Fruit fly (Drosophila melanogaster) whole organism, adult: Measurements from ENCODE around the gene Samuel.

Experiments
- CG11617 ChIP-seq: fragments of 200-800 bp; sonication (Bioruptor generic); optimal IDR thresholded peaks from 2 replicates; lab custom pipeline; 2017; ENCODE audit warnings: mild to moderate bottlenecking, missing biosample characterization, missing genetic modification reagents, missing genetic modification characterization
- CG12768 ChIP-seq: fragments of 200-800 bp; sonication (Bioruptor generic); optimal IDR thresholded peaks from 2 replicates; lab custom pipeline; 2017; ENCODE audit warnings: missing biosample characterization, missing genetic modification characterization, mild to moderate bottlenecking, moderate library complexity, missing genetic modification reagents
- CG14711 ChIP-seq: fragments of 200-800 bp; sonication (Bioruptor generic); optimal IDR thresholded peaks from 2 replicates; lab custom pipeline; 2018; ENCODE audit warnings: missing biosample characterization, mild to moderate bottlenecking, missing genetic modification characterization, moderate library complexity
- CG1620 ChIP-seq: fragments of 200-800 bp; sonication (Bioruptor generic); optimal IDR thresholded peaks from 2 replicates; lab custom pipeline; 2016; ENCODE audit warnings: missing biosample characterization, missing genetic modification characterization
- CG33017 ChIP-seq: fragments of 200-800 bp; sonication (Bioruptor generic); optimal IDR thresholded peaks from 2 replicates; lab custom pipeline; 2018; ENCODE audit warnings: missing biosample characterization, mild to moderate bottlenecking, missing genetic modification characterization, moderate library complexity
- CG5204 ChIP-seq: fragments of 200-800 bp; sonication (Bioruptor generic); optimal IDR thresholded peaks from 2 replicates; lab custom pipeline; 2016; ENCODE audit warnings: missing biosample characterization, missing genetic modification characterization
- CG7045 ChIP-seq: fragments of 200-800 bp; sonication (Bioruptor generic); optimal IDR thresholded peaks from 2 replicates; lab custom pipeline; 2017; ENCODE audit warnings: missing biosample characterization, mild to moderate bottlenecking, missing genetic modification characterization
- CG7101 ChIP-seq: fragments of 200-800 bp; sonication (Bioruptor generic); optimal IDR thresholded peaks from 2 replicates; lab custom pipeline; 2018; ENCODE audit warnings: missing biosample characterization, mild to moderate bottlenecking, missing genetic modification characterization, moderate library complexity
- Clk ChIP-seq: fragments of 200-800 bp; sonication (Bioruptor generic); optimal IDR thresholded peaks from 2 replicates; lab custom pipeline; 2017; ENCODE audit warnings: missing biosample characterization, missing genetic modification characterization
- Crg-1 ChIP-seq: fragments of 200-800 bp; sonication (Bioruptor generic); optimal IDR thresholded peaks from 2 replicates; lab custom pipeline; 2016; ENCODE audit warnings: missing biosample characterization, missing genetic modification characterization
- Hr96 ChIP-seq: fragments of 200-800 bp; sonication (Bioruptor generic); optimal IDR thresholded peaks from 2 replicates; lab custom pipeline; 2016; ENCODE audit warnings: missing biosample characterization, missing genetic modification characterization
- Mnt ChIP-seq: fragments of 200-800 bp; sonication (Bioruptor generic); optimal IDR thresholded peaks from 2 replicates; lab custom pipeline; 2016; ENCODE audit warnings: missing biosample characterization, mild to moderate bottlenecking, missing genetic modification characterization
- bab1 ChIP-seq: fragments of 200-800 bp; sonication (Bioruptor generic); optimal IDR thresholded peaks from 3 replicates; lab custom pipeline; 2019; ENCODE audit warnings: missing biosample characterization, mild to moderate bottlenecking, missing genetic modification characterization, moderate library complexity
- cic ChIP-seq: fragments of 200-800 bp; sonication (Bioruptor generic); optimal IDR thresholded peaks from 2 replicates; lab custom pipeline; 2017; ENCODE audit warnings: missing biosample characterization, mild to moderate bottlenecking, missing genetic modification characterization, moderate library complexity
- cnc ChIP-seq, 2 experiments: fragments of >200 bp; optimal IDR thresholded peaks; 2 replicates each; lab custom pipeline; 2017
- kay ChIP-seq: fragments of 200-800 bp; sonication (Bioruptor generic); peaks from one replicate; lab custom pipeline; 2016; ENCODE audit warnings: missing biosample characterization, missing genetic modification characterization, borderline replicate concordance
- ovo ChIP-seq: fragments of 200-800 bp; sonication (Bioruptor generic); optimal IDR thresholded peaks from 2 replicates; lab custom pipeline; 2016; ENCODE audit warnings: missing biosample characterization, missing genetic modification characterization
- pad ChIP-seq: fragments of 200-800 bp; sonication (Bioruptor generic); optimal IDR thresholded peaks from 3 replicates; lab custom pipeline; 2017; ENCODE audit warnings: missing biosample characterization, missing genetic modification characterization, mild to moderate bottlenecking, moderate library complexity, missing genetic modification reagents
- tj ChIP-seq: fragments of 200-800 bp; sonication (Bioruptor generic); optimal IDR thresholded peaks from 3 replicates; lab custom pipeline; 2017; ENCODE audit warnings: missing biosample characterization, mild to moderate bottlenecking, missing genetic modification characterization, moderate library complexity
- toe ChIP-seq: fragments of 200-800 bp; sonication (Bioruptor generic); optimal IDR thresholded peaks from 2 replicates; lab custom pipeline; 2016; ENCODE audit warnings: missing biosample characterization, missing genetic modification characterization

Gene Samuel

DNA sequence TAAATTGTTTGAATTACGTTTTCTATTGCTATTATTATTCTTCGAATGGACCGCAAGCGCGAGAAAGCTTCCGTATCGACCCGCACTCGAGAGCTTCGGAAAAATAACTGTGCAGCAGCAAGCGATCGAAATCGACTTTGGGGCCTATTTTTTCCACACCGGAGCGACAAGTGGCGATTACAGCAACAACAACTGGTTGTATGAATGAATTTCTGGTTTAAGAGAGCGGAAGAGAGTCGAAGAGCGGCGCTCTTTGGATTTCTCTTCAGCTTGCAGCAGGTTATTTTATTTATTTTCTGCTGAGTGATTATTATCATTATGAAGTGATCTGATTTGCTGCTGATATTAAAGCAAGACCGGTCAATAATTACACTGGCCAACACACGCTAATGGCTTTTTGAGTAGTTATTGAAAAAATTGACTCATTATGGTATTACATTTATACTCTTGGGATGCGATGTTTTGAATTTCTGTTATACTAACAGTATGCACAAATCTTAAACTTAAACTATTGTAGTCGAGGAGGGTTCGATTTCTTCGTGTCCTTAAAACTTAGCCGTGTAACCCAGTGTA, at the start of gene Samuel:
Gene Samuel, minus strand, starts transcription at position 112 of the 573 bp plus-strand sequence.
- no peak for TF ChIP-seq CG1620 (GFP tag; lab: Kevin White, UChicago)
- peak; percentile 16 for TF ChIP-seq CG11617 (GFP tag; lab: Kevin White, UChicago)
- peak; percentile 57 for TF ChIP-seq tj (GFP tag; lab: Kevin White, UChicago)
- TF ChIP-seq ovo = peak; percentile 62
- peak; percentile 53 for TF ChIP-seq Mnt (GFP tag; lab: Kevin White, UChicago)
- TF ChIP-seq CG33017 (tag; lab: Kevin White, UChicago) = peak; percentile 44
- TF ChIP-seq cic = peak; percentile 89
- TF ChIP-seq CG12768 (GFP tag; lab: Kevin White, UChicago) = peak; percentile 16
- no peak for TF ChIP-seq Crg-1 (GFP tag; lab: Kevin White, UChicago)

DNA sequence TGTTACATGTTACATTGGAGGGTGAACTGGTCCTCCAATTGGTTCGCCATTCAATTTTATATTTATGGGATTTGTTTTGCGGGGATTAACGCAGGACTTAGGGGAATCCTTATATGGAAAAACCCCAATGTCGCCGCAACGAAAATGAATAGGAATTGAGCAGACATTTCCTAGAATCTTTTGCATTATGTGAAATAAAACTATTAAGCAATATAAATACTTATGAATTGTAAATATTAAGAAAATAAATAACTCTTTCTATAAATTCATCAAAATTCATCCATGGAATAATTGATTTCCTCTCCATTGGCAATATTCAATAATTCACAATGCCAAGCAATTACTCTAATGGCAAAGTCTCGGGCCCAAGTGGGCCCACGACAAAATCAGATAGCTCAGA, 46.9 kb upstream of the Samuel start, which contains the start of gene Gr32a:
Gene Gr32a, plus strand, starts transcription at position 301 of the 400 bp plus-strand sequence.
- no peak for TF ChIP-seq toe
- no peak for TF ChIP-seq CG7101
- no peak for TF ChIP-seq Clk (GFP tag; lab: Kevin White, UChicago)
- TF ChIP-seq Mnt (GFP tag; lab: Kevin White, UChicago) = no peak
- TF ChIP-seq Crg-1 (GFP tag; lab: Kevin White, UChicago) = no peak
- TF ChIP-seq CG11617 (GFP tag; lab: Kevin White, UChicago) = no peak
- no peak for TF ChIP-seq CG5204 (GFP tag; lab: Kevin White, UChicago)
- TF ChIP-seq CG33017 (tag; lab: Kevin White, UChicago) = no peak
- TF ChIP-seq tj (GFP tag; lab: Kevin White, UChicago) = no peak
- TF ChIP-seq CG1620 (GFP tag; lab: Kevin White, UChicago) = no peak
- TF ChIP-seq cic = no peak
- no peak for TF ChIP-seq kay (GFP tag; lab: Kevin White, UChicago)
- TF ChIP-seq ovo = no peak
- no peak for TF ChIP-seq CG12768 (GFP tag; lab: Kevin White, UChicago)
- TF ChIP-seq pad (GFP tag; lab: Kevin White, UChicago) = no peak
- no peak for TF ChIP-seq CG14711 (tag; lab: Kevin White, UChicago)
- no peak for TF ChIP-seq CG7045 (GFP tag; lab: Kevin White, UChicago)
- TF ChIP-seq cnc (optimal IDR thresholded peaks at IDR 0.05; lab: Kevin White, UChicago) = no peak

DNA sequence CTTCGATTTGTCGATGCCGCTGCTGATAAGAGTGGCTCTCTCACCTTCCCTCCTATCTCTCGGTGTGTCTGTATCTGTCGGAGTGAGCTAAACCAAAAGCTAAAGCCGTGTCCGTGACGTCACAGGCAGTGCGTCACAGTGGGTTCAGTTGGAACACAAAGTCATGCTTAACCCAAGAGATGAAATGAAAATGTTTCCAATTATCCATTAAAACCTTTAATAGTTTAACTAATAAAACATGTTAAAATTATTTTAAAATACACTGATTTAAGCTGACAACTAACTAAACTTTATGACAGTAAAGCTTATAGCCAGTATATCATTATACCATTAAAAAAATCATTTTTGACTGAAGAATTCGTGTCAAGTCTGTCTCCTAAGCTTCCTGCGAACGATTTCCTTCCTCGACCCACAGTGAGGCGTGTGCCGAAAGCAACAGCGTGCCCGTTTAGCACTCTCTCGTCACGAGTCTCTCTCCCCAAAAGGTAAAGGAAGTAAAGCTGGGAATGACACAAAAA, 46.3 kb upstream of the Samuel start, which contains the start of gene Idua:
Gene Idua, minus strand, starts transcription at position 51 of the 518 bp plus-strand sequence.
- TF ChIP-seq CG1620 (GFP tag; lab: Kevin White, UChicago) = no peak
- peak; percentile 65 for TF ChIP-seq bab1 (GFP tag; lab: Kevin White, UChicago)
- TF ChIP-seq Hr96 (GFP tag; lab: Kevin White, UChicago) = no peak
- peak; percentile 63 for TF ChIP-seq CG7045 (GFP tag; lab: Kevin White, UChicago)
- TF ChIP-seq tj (GFP tag; lab: Kevin White, UChicago) = no peak
- no peak for TF ChIP-seq ovo
- peak; percentile 65 for TF ChIP-seq CG33017 (tag; lab: Kevin White, UChicago)
- TF ChIP-seq CG7101 = peak; percentile 59
- TF ChIP-seq CG12768 (GFP tag; lab: Kevin White, UChicago) = peak; percentile 60
- peak; percentile 47 for TF ChIP-seq CG11617 (GFP tag; lab: Kevin White, UChicago)
- no peak for TF ChIP-seq kay (GFP tag; lab: Kevin White, UChicago)
- TF ChIP-seq Mnt (GFP tag; lab: Kevin White, UChicago) = no peak
- peak; percentile 37 for TF ChIP-seq Clk (GFP tag; lab: Kevin White, UChicago)
- TF ChIP-seq CG5204 (GFP tag; lab: Kevin White, UChicago) = no peak
- TF ChIP-seq CG14711 (tag; lab: Kevin White, UChicago) = peak; percentile 51
- TF ChIP-seq pad (GFP tag; lab: Kevin White, UChicago) = peak; percentile 50
- no peak for TF ChIP-seq Crg-1 (GFP tag; lab: Kevin White, UChicago)
- no peak for TF ChIP-seq cic
- TF ChIP-seq cnc (optimal IDR thresholded peaks at IDR 0.05; lab: Kevin White, UChicago) = no peak
- no peak for TF ChIP-seq toe

DNA sequence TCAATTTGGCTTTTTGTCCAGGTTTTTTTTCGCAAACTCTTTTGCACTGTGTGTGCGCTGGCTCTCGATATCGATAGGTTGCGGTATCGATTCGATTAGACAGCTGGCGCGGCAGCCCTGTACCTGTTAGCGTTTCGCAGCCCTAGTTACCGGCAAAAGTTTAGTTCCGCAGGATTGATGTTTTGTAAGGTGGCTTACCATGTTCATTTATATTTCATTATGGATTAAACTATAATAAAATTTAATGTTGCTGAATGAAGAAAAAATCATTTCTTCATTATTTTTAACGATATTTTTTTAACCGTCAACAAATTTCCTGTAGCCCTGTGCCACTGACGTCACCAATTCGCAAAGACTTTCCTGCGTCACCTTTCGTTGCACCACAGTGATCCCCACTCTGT, 39.8 kb upstream of the Samuel start, which contains the start of gene Reps:
Gene Reps, minus strand, starts transcription at position 84 of the 401 bp plus-strand sequence.
- peak; percentile 89 for TF ChIP-seq pad (GFP tag; lab: Kevin White, UChicago)
- peak; percentile 98 for TF ChIP-seq CG12768 (GFP tag; lab: Kevin White, UChicago)
- TF ChIP-seq cic = peak; percentile 77
- TF ChIP-seq CG7045 (GFP tag; lab: Kevin White, UChicago) = peak; percentile 98
- peak; percentile 96 for TF ChIP-seq CG11617 (GFP tag; lab: Kevin White, UChicago)
- TF ChIP-seq tj (GFP tag; lab: Kevin White, UChicago) = peak; percentile 87
- TF ChIP-seq bab1 (GFP tag; lab: Kevin White, UChicago) = peak; percentile 96
- TF ChIP-seq ovo = peak; percentile 94
- TF ChIP-seq toe = peak; percentile 98
- TF ChIP-seq CG1620 (GFP tag; lab: Kevin White, UChicago) = peak; percentile 97
- TF ChIP-seq CG33017 (tag; lab: Kevin White, UChicago) = peak; percentile 96
- TF ChIP-seq Crg-1 (GFP tag; lab: Kevin White, UChicago) = peak; percentile 96
- TF ChIP-seq CG14711 (tag; lab: Kevin White, UChicago) = peak; percentile 95
- TF ChIP-seq Clk (GFP tag; lab: Kevin White, UChicago) = peak; percentile 96
- TF ChIP-seq kay (GFP tag; lab: Kevin White, UChicago) = no peak
- peak; percentile 93 for TF ChIP-seq Mnt (GFP tag; lab: Kevin White, UChicago)
- TF ChIP-seq CG7101 = peak; percentile 97
- peak; percentile 97 for TF ChIP-seq Hr96 (GFP tag; lab: Kevin White, UChicago)
- no peak for TF ChIP-seq cnc (optimal IDR thresholded peaks at IDR 0.05; lab: Kevin White, UChicago)
- peak; percentile 98 for TF ChIP-seq CG5204 (GFP tag; lab: Kevin White, UChicago)

DNA sequence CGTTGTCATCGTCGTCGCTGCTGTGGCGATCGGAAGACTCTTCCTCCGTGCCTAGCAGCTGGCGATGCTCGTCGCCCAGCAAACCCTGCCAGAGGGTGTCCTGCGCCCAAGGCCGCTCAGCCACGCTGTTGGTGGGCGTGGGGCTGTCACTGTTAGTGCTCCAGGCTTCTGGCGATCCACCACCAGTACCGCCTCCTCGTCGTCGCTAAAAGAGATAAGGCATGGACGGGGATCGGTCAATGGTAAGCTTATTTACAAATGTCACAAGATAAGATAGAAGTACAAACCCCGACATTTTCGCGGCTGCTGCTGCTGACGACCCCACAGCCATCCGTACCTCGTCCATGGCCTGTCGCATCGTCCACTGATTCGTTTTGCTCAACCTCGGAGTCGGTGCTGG, 38.5 kb upstream of the Samuel start:
- no peak for TF ChIP-seq Hr96 (GFP tag; lab: Kevin White, UChicago)
- TF ChIP-seq Clk (GFP tag; lab: Kevin White, UChicago) = no peak
- no peak for TF ChIP-seq CG7101
- no peak for TF ChIP-seq toe
- no peak for TF ChIP-seq CG7045 (GFP tag; lab: Kevin White, UChicago)
- no peak for TF ChIP-seq cnc (optimal IDR thresholded peaks at IDR 0.05; lab: Kevin White, UChicago)
- no peak for TF ChIP-seq kay (GFP tag; lab: Kevin White, UChicago)
- TF ChIP-seq bab1 (GFP tag; lab: Kevin White, UChicago) = no peak
- TF ChIP-seq pad (GFP tag; lab: Kevin White, UChicago) = no peak
- TF ChIP-seq cic = no peak
